Fruit fly (Drosophila melanogaster): Measurements from ENCODE around the gene CG8750.

DNA sequence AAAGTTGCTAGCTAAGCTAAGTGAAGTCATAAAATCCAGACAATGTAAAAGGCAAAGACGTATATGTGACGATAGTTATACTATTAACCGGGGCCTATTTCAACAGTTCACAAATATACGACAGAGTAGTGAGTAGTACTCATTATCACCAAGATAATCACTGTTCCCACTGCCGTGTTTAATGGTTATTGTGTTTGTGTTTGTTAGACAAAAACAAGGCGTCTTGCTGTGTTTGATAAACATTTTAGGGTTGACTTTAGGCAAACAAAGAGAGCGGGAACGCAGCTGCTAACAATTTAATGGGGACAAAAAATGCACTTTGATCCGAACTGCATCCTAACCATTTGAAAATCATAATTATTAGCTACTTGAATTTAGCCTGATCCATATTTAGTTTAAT is 22.7 kb upstream of the CG8750 start:
- TF ChIP-seq dmrt93B (GFP tag; optimal IDR thresholded peaks at IDR 0.05) = no peak
- TF ChIP-seq Dfd (GFP tag; optimal IDR thresholded peaks at IDR 0.05) = no peak
- TF ChIP-seq HLH106 (tag; optimal IDR thresholded peaks at IDR 0.05) = no peak
- TF ChIP-seq Abd-B (GFP tag; optimal IDR thresholded peaks at IDR 0.05) = no peak
- TF ChIP-seq dsf (GFP tag; optimal IDR thresholded peaks at IDR 0.05; ENCODE audit: borderline replicate concordance) = no peak
- no peak for TF ChIP-seq pan (optimal IDR thresholded peaks at IDR 0.05)
- TF ChIP-seq tai (GFP tag; optimal IDR thresholded peaks at IDR 0.05) = no peak
- TF ChIP-seq Sp1 (GFP tag; optimal IDR thresholded peaks at IDR 0.05) = no peak
- no peak for TF ChIP-seq Hnf4 (GFP tag; optimal IDR thresholded peaks at IDR 0.05)
- no peak for TF ChIP-seq sv (GFP tag; optimal IDR thresholded peaks at IDR 0.05)
- no peak for TF ChIP-seq Myc (optimal IDR thresholded peaks at IDR 0.05)

Measured in whole organism, wandering third instar larva.